Fruit fly (Drosophila melanogaster): ENCODE measurements around the gene CG46412.

CG46412 gene

DNA sequence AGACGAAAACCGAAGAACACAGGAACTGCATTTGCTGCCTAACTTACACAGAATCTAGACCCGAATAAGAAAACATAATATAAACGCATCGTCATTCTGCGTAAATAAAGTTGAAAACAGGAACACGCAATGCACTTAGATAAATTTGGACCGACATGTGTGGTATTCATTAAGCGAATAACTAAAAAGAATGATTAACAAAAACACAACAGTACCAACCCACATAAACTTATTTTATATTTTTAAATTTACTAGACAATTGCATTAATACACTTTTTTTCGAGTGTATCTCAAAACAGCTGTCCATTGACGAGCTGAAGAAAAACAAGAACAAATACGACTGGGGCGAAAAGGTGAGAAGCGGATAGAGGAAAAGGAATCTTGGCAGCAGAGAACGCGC, 9.5 kb downstream of the CG46412 start (continued):
- TF ChIP-seq Eip75B (GFP tag; optimal IDR thresholded peaks at IDR 0.05) (peak; percentile 71), CG10669 (GFP tag; optimal IDR thresholded peaks at IDR 0.05) (peak; percentile 78), Eip93F (GFP tag; optimal IDR thresholded peaks at IDR 0.05) (no peak), Gug (GFP tag; IDR thresholded peaks at IDR 0.05) (no peak), fd59A (GFP tag; optimal IDR thresholded peaks at IDR 0.05) (peak; percentile 39), Met (GFP tag; optimal IDR thresholded peaks at IDR 0.05) (peak; percentile 69), dac (GFP tag; optimal IDR thresholded peaks at IDR 0.05) (peak; percentile 21), net (GFP tag; optimal IDR thresholded peaks at IDR 0.05) (peak; percentile 63), CG3919 (GFP tag; optimal IDR thresholded peaks at IDR 0.05) (peak; percentile 76), esn (GFP tag; optimal IDR thresholded peaks at IDR 0.05) (peak; percentile 67), CG9139 (GFP tag; optimal IDR thresholded peaks at IDR 0.05) (peak; percentile 35), achi (GFP tag; optimal IDR thresholded peaks at IDR 0.05) (peak; percentile 61), CG6792 (GFP tag; optimal IDR thresholded peaks at IDR 0.05) (peak; percentile 42), CG31627 (GFP tag; optimal IDR thresholded peaks at IDR 0.05) (peak; percentile 70), Smox (GFP tag; optimal IDR thresholded peaks at IDR 0.05) (peak; percentile 66), Blimp-1 (GFP tag; optimal IDR thresholded peaks at IDR 0.05) (no peak), Sox14 (GFP tag; optimal IDR thresholded peaks at IDR 0.05) (peak; percentile 51), CG10631 (GFP tag; optimal IDR thresholded peaks at IDR 0.05) (peak; percentile 65), CG6808 (GFP tag; optimal IDR thresholded peaks at IDR 0.05) (peak; percentile 45), svp (GFP tag) (peak; percentile 82), topi (GFP tag; optimal IDR thresholded peaks at IDR 0.05) (peak; percentile 69), CG11902 (GFP tag; optimal IDR thresholded peaks at IDR 0.05) (peak; percentile 1), CG11762 (GFP tag; optimal IDR thresholded peaks at IDR 0.05; ENCODE audit: insufficient read depth) (peak; percentile 35), CG8632 (GFP tag; optimal IDR thresholded peaks at IDR 0.05) (peak; percentile 42), Ets96B (tag; optimal IDR thresholded peaks at IDR 0.05) (peak; percentile 70), vri (GFP tag; optimal IDR thresholded peaks at IDR 0.05) (no peak), CG6276 (GFP tag; optimal IDR thresholded peaks at IDR 0.05) (peak; percentile 54), CG4318 (GFP tag; optimal IDR thresholded peaks at IDR 0.05) (peak; percentile 43), CG6163 (GFP tag; IDR thresholded peaks at IDR 0.05) (peak; percentile 76), CG15336 (GFP tag; IDR thresholded peaks at IDR 0.05) (peak; percentile 77), salr (GFP tag; optimal IDR thresholded peaks at IDR 0.05) (peak; percentile 13 to 57), fkh (GFP tag; optimal IDR thresholded peaks at IDR 0.05) (peak; percentile 54), lz (GFP tag; optimal IDR thresholded peaks at IDR 0.05) (peak; percentile 57)

DNA sequence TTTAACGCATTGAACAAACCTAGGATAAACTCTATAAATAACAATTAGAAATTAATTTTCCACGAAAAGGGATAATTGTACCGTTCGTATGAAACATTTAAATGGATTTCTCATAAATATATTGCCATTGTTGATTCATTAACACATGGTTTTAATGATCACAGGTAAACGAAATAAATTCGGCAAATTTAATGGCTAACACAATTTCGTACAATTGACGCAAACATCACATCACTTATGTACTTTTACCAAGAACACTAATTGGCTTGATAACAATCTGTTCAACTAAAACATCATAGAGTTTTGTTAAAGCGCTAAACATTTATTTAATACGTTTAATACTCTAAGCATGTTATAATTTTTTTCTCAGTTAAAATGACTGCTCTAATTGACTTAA, 10.2 kb downstream of the CG46412 start:
- no peak for TF ChIP-seq acj6 (GFP tag; optimal IDR thresholded peaks at IDR 0.05)
- no peak for TF ChIP-seq CG32006 (GFP tag; optimal IDR thresholded peaks at IDR 0.05)
- TF ChIP-seq lz (GFP tag; optimal IDR thresholded peaks at IDR 0.05) = no peak
- no peak for TF ChIP-seq CG10631 (GFP tag; optimal IDR thresholded peaks at IDR 0.05)
- no peak for TF ChIP-seq spab (GFP tag; optimal IDR thresholded peaks at IDR 0.05)
- TF ChIP-seq fd59A (GFP tag; optimal IDR thresholded peaks at IDR 0.05) = no peak
- no peak for TF ChIP-seq CG3032 (tag; optimal IDR thresholded peaks at IDR 0.05)
- no peak for TF ChIP-seq CG6163 (GFP tag; IDR thresholded peaks at IDR 0.05)
- no peak for TF ChIP-seq Eip93F (GFP tag; optimal IDR thresholded peaks at IDR 0.05)
- TF ChIP-seq fkh (GFP tag; optimal IDR thresholded peaks at IDR 0.05) = no peak
- TF ChIP-seq esn (GFP tag; optimal IDR thresholded peaks at IDR 0.05) = no peak
- TF ChIP-seq CG8632 (GFP tag; optimal IDR thresholded peaks at IDR 0.05) = no peak
- TF ChIP-seq salr (GFP tag; optimal IDR thresholded peaks at IDR 0.05) = no peak
- TF ChIP-seq Sox15 (GFP tag; optimal IDR thresholded peaks at IDR 0.05) = no peak
- TF ChIP-seq CG10669 (GFP tag; optimal IDR thresholded peaks at IDR 0.05) = no peak
